Fruit fly (Drosophila melanogaster): Measurements from ENCODE around the gene CG34338.

Gene CG34338

dm6 chrX:7768147-7768787, at the start of gene CG34338:
Gene CG34338, plus strand, starts transcription at chrX:7768737.
- no peak for TF ChIP-seq noc (tag; optimal IDR thresholded peaks at IDR 0.05)

- no peak for TF ChIP-seq noc (tag; optimal IDR thresholded peaks at IDR 0.05)
These were observed 46.6 kb upstream of the CG34338 start, which contains the start of gene Hira for dm6 chrX:7721905-7722304. Gene Hira, plus strand, starts transcription at chrX:7722119.

dm6 chrX:7728251-7729164, 40.0 kb upstream of the CG34338 start, which contains the start of the genes NELF-B and CG12155:
Gene NELF-B, minus strand, starts transcription at chrX:7728361.
Gene CG12155, plus strand, starts transcription at chrX:7728755.
- no peak for TF ChIP-seq noc (tag; optimal IDR thresholded peaks at IDR 0.05)

- peak; percentile 72 for TF ChIP-seq noc (tag; optimal IDR thresholded peaks at IDR 0.05)
These were observed 34.2 kb upstream of the CG34338 start, which contains the start of the genes Pdp and Rab39 for dm6 chrX:7734131-7734930. Gene Pdp, minus strand, starts transcription at chrX:7734651. Gene Rab39, plus strand, starts transcription at chrX:7734923.

dm6 chrX:7735262-7735661, 33.3 kb upstream of the CG34338 start:
- no peak for TF ChIP-seq noc (tag; optimal IDR thresholded peaks at IDR 0.05)

dm6 chrX:7736593-7736992, 31.9 kb upstream of the CG34338 start, which contains the start of gene Tom40:
Gene Tom40, plus strand, starts transcription at chrX:7736893.
- TF ChIP-seq noc (tag; optimal IDR thresholded peaks at IDR 0.05), result no peak

dm6 chrX:7737156-7737771, 31.3 kb upstream of the CG34338 start:
- no peak for TF ChIP-seq noc (tag; optimal IDR thresholded peaks at IDR 0.05)

- no peak for TF ChIP-seq noc (tag; optimal IDR thresholded peaks at IDR 0.05)
These were observed 24.5 kb upstream of the CG34338 start for dm6 chrX:7744036-7744435.

dm6 chrX:7746342-7746741, 22.2 kb upstream of the CG34338 start:
- no peak for TF ChIP-seq noc (tag; optimal IDR thresholded peaks at IDR 0.05)

dm6 chrX:7764682-7765081, 3.9 kb upstream of the CG34338 start, which contains the start of gene Ir7a:
Gene Ir7a, plus strand, starts transcription at chrX:7764982.
- TF ChIP-seq noc (tag; optimal IDR thresholded peaks at IDR 0.05), result no peak

dm6 chrX:7777905-7778304, 9.4 kb downstream of the CG34338 start, which contains the start of gene CG32718:
Gene CG32718, plus strand, starts transcription at chrX:7778205.
- no peak for TF ChIP-seq noc (tag; optimal IDR thresholded peaks at IDR 0.05)

- TF ChIP-seq noc (tag; optimal IDR thresholded peaks at IDR 0.05), result no peak
These were observed 22.5 kb downstream of the CG34338 start for dm6 chrX:7791086-7791485.

dm6 chrX:7801085-7801484, 32.5 kb downstream of the CG34338 start:
- TF ChIP-seq noc (tag; optimal IDR thresholded peaks at IDR 0.05), result no peak

Data from whole organism, larva.